Fruit fly (Drosophila melanogaster): ENCODE data around the gene alpha-Man-IIa.

- TF ChIP-seq toe (GFP tag; optimal IDR thresholded peaks at IDR 0.05) = no peak
- no peak for TF ChIP-seq CG14711 (tag; optimal IDR thresholded peaks at IDR 0.05)
- no peak for TF ChIP-seq Crg-1 (GFP tag; optimal IDR thresholded peaks at IDR 0.05)
- TF ChIP-seq Hr96 (GFP tag; optimal IDR thresholded peaks at IDR 0.05) = no peak
- TF ChIP-seq ovo (GFP tag; optimal IDR thresholded peaks at IDR 0.05) = no peak
Observed at dm6 chr3R:9417577-9418334, 5.4 kb downstream of the alpha-Man-IIa start, which contains the start of gene ps.
